Fruit fly (Drosophila melanogaster) whole organism, embryonic: ENCODE measurements around the gene Charon.

Experiments used
- Ada2b ChIP-seq: fragments of 200-800 bp; sonication (Bioruptor generic); IDR thresholded peaks from 2 replicates; pipeline ENCODE4 v1.3.6; 2022; ENCODE audit warnings: missing biosample characterization, missing genetic modification characterization
- Blimp-1 ChIP-seq: fragments of 200-800 bp; sonication (Bioruptor generic); optimal IDR thresholded peaks from 3 replicates; lab custom pipeline; 2018; ENCODE audit warnings: missing biosample characterization, missing genetic modification characterization, mild to moderate bottlenecking, moderate library complexity, missing genetic modification reagents
- CG11695 ChIP-seq: fragments of 200-800 bp; sonication (Bioruptor generic); IDR thresholded peaks from 3 replicates; pipeline ENCODE4 v1.3.6; 2022; ENCODE audit warnings: missing biosample characterization, missing genetic modification characterization
- CG1233 ChIP-seq: fragments of 200-800 bp; sonication (Bioruptor generic); optimal IDR thresholded peaks from 4 replicates; lab custom pipeline; 2018; ENCODE audit warnings: missing biosample characterization, mild to moderate bottlenecking, missing genetic modification characterization
- CG12659 ChIP-seq: fragments of 200-800 bp; sonication (Bioruptor generic); optimal IDR thresholded peaks from 3 replicates; lab custom pipeline; 2017; ENCODE audit warnings: mild to moderate bottlenecking, missing biosample characterization, missing genetic modification reagents, missing genetic modification characterization
- CG12942 ChIP-seq: fragments of 200-800 bp; sonication (Bioruptor generic); optimal IDR thresholded peaks from 3 replicates; lab custom pipeline; 2016; ENCODE audit warnings: missing biosample characterization, missing genetic modification characterization
- CG13287 ChIP-seq: fragments of 200-800 bp; sonication (Bioruptor generic); IDR thresholded peaks from 2 replicates; pipeline ENCODE4 v1.3.6; 2022; ENCODE audit warnings: missing biosample characterization, missing genetic modification characterization; ENCODE audit not compliant: partially characterized antibody
- CG14014 ChIP-seq: fragments of 200-800 bp; sonication (Bioruptor generic); IDR thresholded peaks from 2 replicates; pipeline ENCODE4 v1.3.6; 2022; ENCODE audit warnings: missing biosample characterization, missing genetic modification characterization
- CG16863 ChIP-seq: fragments of 200-800 bp; sonication (Bioruptor generic); optimal IDR thresholded peaks from 3 replicates; lab custom pipeline; 2016; ENCODE audit warnings: missing biosample characterization, missing genetic modification characterization
- CG18011 ChIP-seq: fragments of 200-800 bp; sonication (Bioruptor generic); optimal IDR thresholded peaks from 2 replicates; lab custom pipeline; 2017; ENCODE audit warnings: missing biosample characterization, missing genetic modification characterization, mild to moderate bottlenecking, moderate library complexity, missing genotype
- CG2678 ChIP-seq: fragments of 200-800 bp; sonication (Bioruptor generic); optimal IDR thresholded peaks from 3 replicates; lab custom pipeline; 2019; ENCODE audit warnings: missing biosample characterization, mild to moderate bottlenecking, missing genetic modification characterization, moderate library complexity
- CG2875 ChIP-seq: fragments of 200-800 bp; sonication (Bioruptor generic); optimal IDR thresholded peaks from 2 replicates; lab custom pipeline; 2017; ENCODE audit warnings: missing biosample characterization, mild to moderate bottlenecking, missing genetic modification characterization, missing genetic modification reagents
- CG2889 ChIP-seq: fragments of 200-800 bp; sonication (Bioruptor generic); IDR thresholded peaks from 3 replicates; pipeline ENCODE4 v1.3.6; 2022; ENCODE audit warnings: missing biosample characterization, missing genetic modification characterization
- CG30403 ChIP-seq: fragments of 200-800 bp; sonication (Bioruptor generic); optimal IDR thresholded peaks from 3 replicates; lab custom pipeline; 2016; ENCODE audit warnings: missing biosample characterization, missing genetic modification characterization
- CG6765 ChIP-seq: fragments of 200-800 bp; sonication (Bioruptor generic); optimal IDR thresholded peaks from 3 replicates; lab custom pipeline; 2017; ENCODE audit warnings: missing biosample characterization, mild to moderate bottlenecking, missing genetic modification characterization
- CG8478 ChIP-seq: fragments of >200 bp; optimal IDR thresholded peaks from 2 replicates; lab custom pipeline; 2018
- CG8944 ChIP-seq: fragments of 200-800 bp; sonication (Bioruptor generic); optimal IDR thresholded peaks from 3 replicates; lab custom pipeline; 2016; ENCODE audit warnings: missing biosample characterization, missing genetic modification characterization
- CG9609 ChIP-seq: fragments of 200-800 bp; sonication (Bioruptor generic); optimal IDR thresholded peaks from 3 replicates; lab custom pipeline; 2016; ENCODE audit warnings: missing biosample characterization, missing genetic modification characterization
- CoRest ChIP-seq: fragments of 200-800 bp; sonication (Bioruptor generic); optimal IDR thresholded peaks from 3 replicates; lab custom pipeline; 2018; ENCODE audit warnings: missing biosample characterization, mild to moderate bottlenecking, missing genetic modification characterization, moderate library complexity
- Dad ChIP-seq: fragments of 200-800 bp; sonication (Bioruptor generic); optimal IDR thresholded peaks from 3 replicates; lab custom pipeline; 2016; ENCODE audit warnings: missing biosample characterization, missing genetic modification characterization
- ERR ChIP-seq: fragments of 200-800 bp; sonication (Bioruptor generic); optimal IDR thresholded peaks from 2 replicates; lab custom pipeline; 2016; ENCODE audit warnings: missing biosample characterization, missing genetic modification characterization
- GATAe ChIP-seq: fragments of 200-800 bp; sonication (Bioruptor generic); conservative IDR thresholded peaks from 2 replicates; pipeline ENCODE4 v1.3.6; 2022; ENCODE audit warnings: missing biosample characterization, missing genetic modification characterization
- Gug ChIP-seq: fragments of 200-800 bp; sonication (Bioruptor generic); IDR thresholded peaks from 4 replicates; pipeline ENCODE4 v1.3.6; 2022; ENCODE audit warnings: missing biosample characterization, missing genetic modification characterization
- Hmr ChIP-seq: fragments of 200-800 bp; sonication (Bioruptor generic); optimal IDR thresholded peaks from 3 replicates; lab custom pipeline; 2017; ENCODE audit warnings: mild to moderate bottlenecking, missing biosample characterization, missing genetic modification reagents, missing genetic modification characterization
- Hr51 ChIP-seq, 2 experiments: fragments of 200-800 bp; sonication (Bioruptor generic); optimal IDR thresholded peaks; 2 replicates in 1 of 2; 3 replicates in 1 of 2; lab custom pipeline; 2016 to 2018; ENCODE audit warnings: missing biosample characterization in 2 of 2, missing genetic modification characterization in 2 of 2, mild to moderate bottlenecking in 1 of 2, moderate library complexity in 1 of 2
- Lhr ChIP-seq: fragments of 200-800 bp; sonication (Bioruptor generic); optimal IDR thresholded peaks from 3 replicates; lab custom pipeline; 2017; ENCODE audit warnings: mild to moderate bottlenecking, missing biosample characterization, missing genetic modification reagents, missing genetic modification characterization
- Max ChIP-seq: fragments of 200-800 bp; sonication (Bioruptor generic); optimal IDR thresholded peaks from 2 replicates; lab custom pipeline; 2016; ENCODE audit warnings: missing biosample characterization, mild to moderate bottlenecking, missing genetic modification characterization
- NFAT ChIP-seq: fragments of 200-800 bp; sonication (Bioruptor generic); IDR thresholded peaks from 2 replicates; pipeline ENCODE4 v1.3.6; 2022; ENCODE audit warnings: missing biosample characterization, missing genetic modification characterization
- NK7.1 ChIP-seq: fragments of 200-800 bp; sonication (Bioruptor generic); optimal IDR thresholded peaks from 3 replicates; lab custom pipeline; 2016; ENCODE audit warnings: missing biosample characterization, missing genetic modification characterization
- Nf-YB ChIP-seq: fragments of 200-800 bp; sonication (Bioruptor generic); optimal IDR thresholded peaks from 3 replicates; lab custom pipeline; 2019; ENCODE audit warnings: missing biosample characterization, mild to moderate bottlenecking, missing genetic modification characterization, moderate library complexity
- Six4 ChIP-seq: fragments of 200-800 bp; sonication (Bioruptor generic); optimal IDR thresholded peaks from 2 replicates; lab custom pipeline; 2016; ENCODE audit warnings: missing biosample characterization, missing genetic modification characterization
- Stat92E ChIP-seq, 3 experiments: fragments of >200 bp in 2 of 3; fragments of 200-800 bp in 1 of 3; sonication (Bioruptor generic) in 1 of 3; optimal IDR thresholded peaks; 2 replicates each; lab custom pipeline; 2017 to 2019; ENCODE audit warnings: missing biosample characterization in 3 of 3, missing genetic modification characterization in 3 of 3, mild to moderate bottlenecking in 1 of 3, moderate library complexity in 1 of 3
- ap ChIP-seq: fragments of 200-800 bp; sonication (Bioruptor generic); IDR thresholded peaks from 2 replicates; pipeline ENCODE4 v1.3.6; 2022; ENCODE audit warnings: missing biosample characterization, missing genetic modification characterization
- cas ChIP-seq: fragments of 200-800 bp; sonication (Bioruptor generic); IDR thresholded peaks from 2 replicates; pipeline ENCODE4 v1.3.6; 2022; ENCODE audit warnings: missing biosample characterization, missing genetic modification characterization
- ci ChIP-seq: fragments of 200-800 bp; sonication (Bioruptor generic); IDR thresholded peaks from 3 replicates; pipeline ENCODE4 v1.3.6; 2022; ENCODE audit warnings: missing biosample characterization, missing genetic modification characterization
- crp ChIP-seq, 2 experiments: fragments of 200-800 bp; sonication (Bioruptor generic); optimal IDR thresholded peaks; 2 replicates in 1 of 2; 3 replicates in 1 of 2; lab custom pipeline; 2017; ENCODE audit warnings: missing biosample characterization in 2 of 2, missing genetic modification characterization in 2 of 2, mild to moderate bottlenecking in 1 of 2, moderate library complexity in 1 of 2
- dmrt99B ChIP-seq: fragments of 200-800 bp; sonication (Bioruptor generic); optimal IDR thresholded peaks from 2 replicates; lab custom pipeline; 2018; ENCODE audit warnings: missing biosample characterization, mild to moderate bottlenecking, missing genetic modification characterization, moderate library complexity
- esg ChIP-seq: fragments of 200-800 bp; sonication (Bioruptor generic); conservative IDR thresholded peaks from 2 replicates; pipeline ENCODE4 v1.3.6; 2022; ENCODE audit warnings: missing biosample characterization, missing genetic modification characterization
- lab ChIP-seq: fragments of 200-800 bp; sonication (Bioruptor generic); optimal IDR thresholded peaks from 3 replicates; lab custom pipeline; 2017; ENCODE audit warnings: missing biosample characterization, missing genetic modification characterization, mild to moderate bottlenecking, moderate library complexity, missing genetic modification reagents
- lov ChIP-seq, 2 experiments: fragments of 200-800 bp in 1 of 2; fragments of >200 bp in 1 of 2; sonication (Bioruptor generic) in 1 of 2; IDR thresholded peaks in 1 of 2; optimal IDR thresholded peaks in 1 of 2; 2 replicates in 1 of 2; 3 replicates in 1 of 2; pipeline versions ENCODE4 v1.3.6 to Lab custom; 2017 to 2022; ENCODE audit warnings: missing biosample characterization in 1 of 2, missing genetic modification characterization in 1 of 2
- pita ChIP-seq: fragments of 200-800 bp; sonication (Bioruptor generic); optimal IDR thresholded peaks from 2 replicates; lab custom pipeline; 2017; ENCODE audit warnings: missing biosample characterization, mild to moderate bottlenecking, missing genetic modification characterization
- pnt ChIP-seq: fragments of 200-800 bp; sonication (Bioruptor generic); optimal IDR thresholded peaks from 3 replicates; lab custom pipeline; 2016; ENCODE audit warnings: missing biosample characterization, missing genetic modification characterization
- prd ChIP-seq, 3 experiments: fragments of >200 bp in 2 of 3; fragments of 200-800 bp in 1 of 3; sonication (Bioruptor generic) in 1 of 3; optimal IDR thresholded peaks in 2 of 3; IDR thresholded peaks in 1 of 3; 2 replicates in 2 of 3; 3 replicates in 1 of 3; pipeline versions ENCODE4 v1.3.6 to Lab custom; 2017 to 2022; ENCODE audit warnings: missing biosample characterization in 1 of 3, missing genetic modification characterization in 1 of 3
- sisA ChIP-seq: fragments of 200-800 bp; sonication (Bioruptor generic); IDR thresholded peaks from 2 replicates; pipeline ENCODE4 v1.3.6; 2022; ENCODE audit warnings: missing biosample characterization, missing genetic modification characterization
- toy ChIP-seq: fragments of 200-800 bp; sonication (Bioruptor generic); IDR thresholded peaks from 2 replicates; pipeline ENCODE4 v1.3.6; 2022; ENCODE audit warnings: missing biosample characterization, missing genetic modification characterization
- yki ChIP-seq: fragments of >200 bp; optimal IDR thresholded peaks from 3 replicates; lab custom pipeline; 2018

The Charon gene

dm6 chr2L:1144371-1145360, 27.9 kb downstream of the Charon start (continued):
- TF ChIP-seq CG2678 (peak; percentile 81), Hr51 (GFP tag; optimal IDR thresholded peaks at IDR 0.05; lab: Kevin White, UChicago) (peak in 1 of 2 experiments; percentile 61), GATAe (GFP tag; lab: Robert Waterston, UW) (no peak), ap (GFP tag; lab: Robert Waterston, UW) (0 out of 2 replicates have a peak, but pooled peaks have one; percentile 8), pnt (GFP tag; lab: Kevin White, UChicago) (no peak), crp (GFP tag; optimal IDR thresholded peaks at IDR 0.05; lab: Kevin White, UChicago) (no peak), prd (optimal IDR thresholded peaks at IDR 0.05; lab: Kevin White, UChicago) (no peak), prd (GFP tag; IDR thresholded peaks at IDR 0.05; lab: Robert Waterston, UW) (peak; percentile 54; the same call in 2 of the 3 replicates), lov (optimal IDR thresholded peaks at IDR 0.05; lab: Kevin White, UChicago) (no peak), lov (GFP tag; IDR thresholded peaks at IDR 0.05; lab: Robert Waterston, UW) (no peak), CG14014 (GFP tag; lab: Robert Waterston, UW) (0 out of 2 replicates have a peak, but pooled peaks have one; percentile 40), CG2875 (peak; percentile 25), lab (GFP tag; lab: Kevin White, UChicago) (peak; percentile 73), Six4 (GFP tag; lab: Kevin White, UChicago) (peak; percentile 25), Gug (GFP tag; lab: Robert Waterston, UW) (peak; percentile 19; the same call in 1 of the 4 replicates), CoRest (tag; lab: Kevin White, UChicago) (peak; percentile 60), Max (GFP tag; lab: Kevin White, UChicago) (peak; percentile 15), yki (lab: Kevin White, UChicago) (no peak), Blimp-1 (peak; percentile 72), cas (peak; percentile 31; the same call in 1 of the 2 replicates), toy (GFP tag; lab: Robert Waterston, UW) (no peak), CG8944 (GFP tag; lab: Kevin White, UChicago) (peak; percentile 14), CG8478 (lab: Kevin White, UChicago) (no peak), Nf-YB (GFP tag; lab: Kevin White, UChicago) (no peak), ci (GFP tag; lab: Robert Waterston, UW) (peak; percentile 69; the same call in 2 of the 3 replicates), CG18011 (GFP tag; lab: Kevin White, UChicago) (no peak), esg (peak; percentile 35; the same call in 1 of the 2 replicates), sisA (GFP tag; lab: Robert Waterston, UW) (peak; percentile 47), NK7.1 (peak; percentile 17), CG11695 (GFP tag; lab: Robert Waterston, UW) (peak; percentile 30; the same call in 1 of the 3 replicates), ERR (GFP tag; lab: Kevin White, UChicago) (no peak), CG12659 (GFP tag; lab: Kevin White, UChicago) (peak; percentile 23), Lhr (GFP tag; lab: Kevin White, UChicago) (no peak), CG6765 (GFP tag; lab: Kevin White, UChicago) (no peak), NFAT (no peak), CG1233 (GFP tag; lab: Kevin White, UChicago) (peak; percentile 43), dmrt99B (tag; lab: Kevin White, UChicago) (peak; percentile 73), Dad (GFP tag; lab: Kevin White, UChicago) (peak; percentile 9), CG12942 (GFP tag; lab: Kevin White, UChicago) (peak; percentile 2), Ada2b (0 out of 2 replicates have a peak, but pooled peaks have one; percentile 38), CG16863 (GFP tag; lab: Kevin White, UChicago) (peak; percentile 26), CG30403 (GFP tag; lab: Kevin White, UChicago) (peak; percentile 55), pita (no peak), CG9609 (GFP tag; lab: Kevin White, UChicago) (peak; percentile 37), Hmr (GFP tag; lab: Kevin White, UChicago) (peak; percentile 53), Stat92E (GFP tag; optimal IDR thresholded peaks at IDR 0.05; lab: Kevin White, UChicago) (no peak), CG2889 (GFP tag; lab: Robert Waterston, UW) (0 out of 3 replicates have a peak, but pooled peaks have one; percentile 16), CG13287 (GFP tag; lab: Robert Waterston, UW) (no peak)
